Worm (Caenorhabditis elegans) whole organism, L4 larva: ENCODE results near the gene Y67A10A.11.

Experiments used
- F44E2.7 ChIP-seq: fragments of 200-800 bp; sonication (Bioruptor generic); IDR thresholded peaks from 2 replicates; pipeline ENCODE4 v2.1.2; 2022; ENCODE audit warnings: missing genetic modification characterization, missing compliant biosample characterization
- ama-1 ChIP-seq: fragments of 150-350 bp; optimal IDR thresholded peaks from 2 replicates; lab custom pipeline; 2014; ENCODE audit warnings: inconsistent platforms, mixed read lengths
- ceh-62 ChIP-seq: sonication (generic microtip); optimal IDR thresholded peaks from 2 replicates; lab custom pipeline; 2017; ENCODE audit warnings: missing biosample characterization, missing genetic modification characterization
- ceh-82 ChIP-seq: sonication (generic microtip); optimal IDR thresholded peaks from 2 replicates; lab custom pipeline; 2017; ENCODE audit warnings: missing biosample characterization, missing genetic modification characterization
- lin-13 ChIP-seq: fragments of 150-350 bp; optimal IDR thresholded peaks from 2 replicates; lab custom pipeline; 2014; ENCODE audit warnings: missing biosample characterization, missing genetic modification reagents, missing genetic modification characterization
- nhr-237 ChIP-seq: sonication (generic microtip); optimal IDR thresholded peaks from 2 replicates; lab custom pipeline; 2017; ENCODE audit warnings: missing biosample characterization, missing genetic modification characterization
- nhr-6 ChIP-seq: fragments of 150-350 bp; optimal IDR thresholded peaks from 2 replicates; lab custom pipeline; 2014; ENCODE audit warnings: missing biosample characterization, missing genetic modification characterization
- nhr-76 ChIP-seq: fragments of 150-350 bp; optimal IDR thresholded peaks from 2 replicates; lab custom pipeline; 2014; ENCODE audit warnings: missing biosample characterization, missing genetic modification characterization
- nhr-77 ChIP-seq: fragments of 150-350 bp; optimal IDR thresholded peaks from 2 replicates; lab custom pipeline; 2014; ENCODE audit warnings: missing biosample characterization, missing genetic modification characterization
- unc-62 ChIP-seq, 3 experiments: fragments of 150-350 bp in 1 of 3; sonication (generic microtip); optimal IDR thresholded peaks in 2 of 3; peaks in 1 of 3; 1 replicate in 1 of 3; 2 replicates in 2 of 3; lab custom pipeline; 2014 to 2017; ENCODE audit warnings: missing biosample characterization in 3 of 3, missing genetic modification characterization in 3 of 3, missing genetic modification reagents in 3 of 3, missing genotype in 1 of 3
- zfp-3 ChIP-seq: fragments of 200-800 bp; sonication (Bioruptor generic); conservative IDR thresholded peaks from 2 replicates; pipeline ENCODE4 v1.3.6; 2022; ENCODE audit warnings: missing genetic modification reagents, missing genetic modification characterization, missing compliant biosample characterization

DNA sequence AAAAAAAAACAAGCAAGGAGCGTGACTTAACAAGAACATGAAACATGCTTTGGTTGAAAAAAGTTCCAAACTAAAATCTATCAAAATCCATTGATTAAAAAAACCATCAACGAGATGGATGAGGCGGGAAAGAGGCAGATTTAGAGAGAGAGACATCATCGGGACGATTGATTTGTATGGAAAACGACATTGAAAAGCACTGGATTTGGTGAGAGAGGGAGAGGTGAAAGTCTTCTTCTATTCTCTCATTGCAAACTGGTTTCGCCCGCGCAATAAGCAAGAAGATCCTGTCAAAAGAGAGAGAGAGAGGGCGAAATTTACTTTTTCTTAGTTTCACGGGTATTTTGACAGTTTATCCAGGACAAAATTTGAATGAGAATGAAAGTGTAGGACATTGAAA is 45.4 kb downstream of the Y67A10A.11 start:
- TF ChIP-seq F44E2.7 (GFP tag; lab: Robert Waterston, UW), result no peak
- no peak for TF ChIP-seq ama-1 (lab: Kevin White, UChicago)
- TF ChIP-seq nhr-77 (tag; lab: Kevin White, UChicago), result no peak
- TF ChIP-seq nhr-76 (tag; lab: Kevin White, UChicago), result no peak
- TF ChIP-seq ceh-62, result no peak
- TF ChIP-seq unc-62 (GFP tag; optimal IDR thresholded peaks at IDR 0.05 in 1 of 2; lab: Kevin White, UChicago), result no peak
- TF ChIP-seq unc-62 (tag; optimal IDR thresholded peaks at IDR 0.05; lab: Kevin White, UChicago), result no peak
- no peak for TF ChIP-seq nhr-6 (tag; lab: Kevin White, UChicago)
- TF ChIP-seq lin-13 (GFP tag; lab: Kevin White, UChicago), result no peak
- TF ChIP-seq zfp-3 (GFP tag; lab: Robert Waterston, UW), result no peak
- no peak for TF ChIP-seq nhr-237 (tag; lab: Kevin White, UChicago)
- no peak for TF ChIP-seq ceh-82 (tag; lab: Kevin White, UChicago)
